Worm (Caenorhabditis elegans) whole organism, young adult: ENCODE measurements around the gene srw-59.

Source experiments
- F23B12.7 ChIP-seq: sonication (generic microtip); optimal IDR thresholded peaks from 2 replicates; lab custom pipeline; 2017; ENCODE audit warnings: missing genetic modification characterization, mild to moderate bottlenecking, missing compliant biosample characterization, antibody characterized with exemption, moderate library complexity; ENCODE audit not compliant: insufficient read depth
- F39B2.1 ChIP-seq: fragments of 200-800 bp; sonication (Bioruptor generic); IDR thresholded peaks from 2 replicates; pipeline ENCODE4 v1.3.6; 2022; ENCODE audit warnings: missing genetic modification reagents, missing genetic modification characterization, missing compliant biosample characterization
- F52B5.7 ChIP-seq: sonication (generic microtip); optimal IDR thresholded peaks from 2 replicates; lab custom pipeline; 2016; ENCODE audit warnings: mild to moderate bottlenecking, missing genetic modification characterization, missing compliant biosample characterization
- dox-1 ChIP-seq: fragments of 200-800 bp; sonication (Bioruptor generic); IDR thresholded peaks from 2 replicates; pipeline ENCODE4 v1.3.6; 2022; ENCODE audit warnings: missing genetic modification reagents, missing genetic modification characterization, missing compliant biosample characterization
- madf-8 ChIP-seq: fragments of 200-800 bp; sonication (Bioruptor generic); conservative IDR thresholded peaks from 2 replicates; pipeline ENCODE4 v1.3.6; 2022; ENCODE audit warnings: missing genetic modification reagents, missing genetic modification characterization, missing compliant biosample characterization
- unc-62 ChIP-seq: fragments of 150-350 bp; optimal IDR thresholded peaks from 2 replicates; lab custom pipeline; 2014; ENCODE audit warnings: missing biosample characterization, missing genetic modification reagents, missing genetic modification characterization
- ztf-22 ChIP-seq: fragments of 200-800 bp; sonication (Bioruptor generic); optimal IDR thresholded peaks from 2 replicates; lab custom pipeline; 2018; ENCODE audit warnings: mild to moderate bottlenecking, missing genetic modification characterization, moderate library complexity, missing compliant biosample characterization

ce11 chrV:15952762-15953161 lies 2.0 kb upstream of the srw-59 start, which contains the start of gene srw-56:
- no peak for TF ChIP-seq F52B5.7 (tag; lab: Kevin White, UChicago)
- TF ChIP-seq dox-1 (GFP tag; lab: Robert Waterston, UW): no peak
- no peak for TF ChIP-seq F39B2.1 (GFP tag; lab: Robert Waterston, UW)
- no peak for TF ChIP-seq ztf-22 (GFP tag; lab: Kevin White, UChicago)
- TF ChIP-seq F23B12.7 (tag; lab: Kevin White, UChicago): no peak
- TF ChIP-seq madf-8 (GFP tag; lab: Robert Waterston, UW): no peak
- TF ChIP-seq unc-62 (GFP tag; lab: Kevin White, UChicago): no peak
